Comparison of ENCODE assay signal across 4 fruit fly cellular contexts in genomic region chr2L:11069475-11069874, dm6.
TF ChIP-seq lines count a peak whose summit lies in the region.

No protein-coding gene starts in this region.

- TF ChIP-seq CTCF in whole organism, embryonic (GFP tag; optimal IDR thresholded peaks at IDR 0.05; lab: Kevin White, UChicago): no peak

TF ChIP-seq in whole organism, embryonic, 481 proteins besides CTCF, POLR2A, EP300 and RAD21:
- TF ChIP-seq Drgx (GFP tag; IDR thresholded peaks at IDR 0.05; lab: Robert Waterston, UW) (peak; percentile 12; the same call in 1 of the 2 replicates), CG16863 (GFP tag; optimal IDR thresholded peaks at IDR 0.05; lab: Kevin White, UChicago) (no peak), nau (GFP tag; optimal IDR thresholded peaks at IDR 0.05; lab: Kevin White, UChicago) (no peak), CG13775 (GFP tag; optimal IDR thresholded peaks at IDR 0.05; lab: Kevin White, UChicago) (no peak), bsh (GFP tag; optimal IDR thresholded peaks at IDR 0.05; lab: Kevin White, UChicago) (peak in 1 of 2 experiments; percentile 65), CG10267 (tag; optimal IDR thresholded peaks at IDR 0.05; lab: Kevin White, UChicago) (no peak), CG5180 (GFP tag; optimal IDR thresholded peaks at IDR 0.05; lab: Kevin White, UChicago) (no peak)

TF ChIP-seq in whole organism, prepupa, 60 proteins besides CTCF, POLR2A, EP300 and RAD21 (continues in another document):
- TF ChIP-seq CG15336 (GFP tag; IDR thresholded peaks at IDR 0.05; lab: Robert Waterston, UW) (peak; percentile 50; the same call in 1 of the 2 replicates), Eip75B (GFP tag; optimal IDR thresholded peaks at IDR 0.05; lab: Kevin White, UChicago) (peak; percentile 49), CG11762 (GFP tag; optimal IDR thresholded peaks at IDR 0.05; lab: Kevin White, UChicago; ENCODE audit: insufficient read depth) (peak; percentile 42), topi (GFP tag; optimal IDR thresholded peaks at IDR 0.05; lab: Kevin White, UChicago) (peak; percentile 37), svp (GFP tag; lab: Kevin White, UChicago) (peak; percentile 62), CG6854 (GFP tag; optimal IDR thresholded peaks at IDR 0.05; lab: Kevin White, UChicago) (no peak), fkh (GFP tag; optimal IDR thresholded peaks at IDR 0.05; lab: Kevin White, UChicago) (no peak), dac (GFP tag; optimal IDR thresholded peaks at IDR 0.05; lab: Kevin White, UChicago) (no peak), CG7368 (GFP tag; optimal IDR thresholded peaks at IDR 0.05; lab: Kevin White, UChicago) (peak; percentile 23), Smox (GFP tag; optimal IDR thresholded peaks at IDR 0.05; lab: Kevin White, UChicago) (peak; percentile 42), Ets21C (GFP tag; optimal IDR thresholded peaks at IDR 0.05; lab: Kevin White, UChicago) (no peak), OdsH (GFP tag; optimal IDR thresholded peaks at IDR 0.05; lab: Kevin White, UChicago) (peak; percentile 52), spab (GFP tag; optimal IDR thresholded peaks at IDR 0.05; lab: Kevin White, UChicago) (peak; percentile 76), CG8119 (GFP tag; IDR thresholded peaks at IDR 0.05; lab: Robert Waterston, UW) (peak; percentile 72), CG10631 (GFP tag; optimal IDR thresholded peaks at IDR 0.05; lab: Kevin White, UChicago) (peak; percentile 69), ss (GFP tag; optimal IDR thresholded peaks at IDR 0.05; lab: Kevin White, UChicago) (peak; percentile 60 to 64), esn (GFP tag; optimal IDR thresholded peaks at IDR 0.05; lab: Kevin White, UChicago) (peak; percentile 33), Gug (GFP tag; IDR thresholded peaks at IDR 0.05; lab: Robert Waterston, UW) (no peak), CG6792 (GFP tag; optimal IDR thresholded peaks at IDR 0.05; lab: Kevin White, UChicago) (peak; percentile 32), Sox14 (GFP tag; optimal IDR thresholded peaks at IDR 0.05; lab: Kevin White, UChicago) (peak; percentile 66), fd59A (GFP tag; optimal IDR thresholded peaks at IDR 0.05; lab: Kevin White, UChicago) (peak; percentile 77), CG11294 (GFP tag; IDR thresholded peaks at IDR 0.05; lab: Robert Waterston, UW) (0 out of 2 replicates have a peak, but pooled peaks have one; percentile 31), CG3919 (GFP tag; optimal IDR thresholded peaks at IDR 0.05; lab: Kevin White, UChicago) (peak; percentile 61), dsx (GFP tag; optimal IDR thresholded peaks at IDR 0.05; lab: Kevin White, UChicago; ENCODE audit: poor library complexity, severe bottlenecking) (peak; percentile 46), CG6276 (GFP tag; optimal IDR thresholded peaks at IDR 0.05; lab: Kevin White, UChicago) (peak; percentile 22), CG34406 (GFP tag; optimal IDR thresholded peaks at IDR 0.05; lab: Kevin White, UChicago) (peak; percentile 12), CG31627 (GFP tag; optimal IDR thresholded peaks at IDR 0.05; lab: Kevin White, UChicago) (peak; percentile 31)

TF ChIP-seq in whole organism, pupa, 21 proteins besides CTCF, POLR2A, EP300 and RAD21:
- no peak for TF ChIP-seq CG10348 (GFP tag; IDR thresholded peaks at IDR 0.05; lab: Robert Waterston, UW)
- TF ChIP-seq CG32121 (GFP tag; IDR thresholded peaks at IDR 0.05; lab: Robert Waterston, UW): no peak
- TF ChIP-seq CG8301 (tag; optimal IDR thresholded peaks at IDR 0.05; lab: Kevin White, UChicago): peak; percentile 76
- peak; percentile 86 for TF ChIP-seq CG9948 (tag; optimal IDR thresholded peaks at IDR 0.05; lab: Kevin White, UChicago)
- TF ChIP-seq Snoo (tag; optimal IDR thresholded peaks at IDR 0.05; lab: Kevin White, UChicago): no peak
- TF ChIP-seq CG8159 (tag; optimal IDR thresholded peaks at IDR 0.05; lab: Kevin White, UChicago): peak; percentile 85
- peak; percentile 88 for TF ChIP-seq CG14655 (GFP tag; optimal IDR thresholded peaks at IDR 0.05; lab: Kevin White, UChicago)
- TF ChIP-seq Ets98B (GFP tag; IDR thresholded peaks at IDR 0.05; lab: Robert Waterston, UW): no peak
- TF ChIP-seq CG34367 (tag; optimal IDR thresholded peaks at IDR 0.05; lab: Kevin White, UChicago): peak; percentile 77
- TF ChIP-seq gl (tag; optimal IDR thresholded peaks at IDR 0.05; lab: Kevin White, UChicago): peak; percentile 42
- TF ChIP-seq CG15710 (tag; optimal IDR thresholded peaks at IDR 0.05; lab: Kevin White, UChicago): peak; percentile 80
- peak; percentile 77 for TF ChIP-seq CG17806 (tag; optimal IDR thresholded peaks at IDR 0.05; lab: Kevin White, UChicago)
- TF ChIP-seq Pif1B (GFP tag; optimal IDR thresholded peaks at IDR 0.05; lab: Kevin White, UChicago): peak; percentile 32
- peak; percentile 55 for TF ChIP-seq D1 (tag; optimal IDR thresholded peaks at IDR 0.05; lab: Kevin White, UChicago)
- peak; percentile 62 for TF ChIP-seq Pif1A (GFP tag; optimal IDR thresholded peaks at IDR 0.05; lab: Kevin White, UChicago)

TF ChIP-seq in whole organism, wandering third instar larva, 38 proteins besides CTCF, POLR2A, EP300 and RAD21:
- TF ChIP-seq Dif (GFP tag; optimal IDR thresholded peaks at IDR 0.05; lab: Kevin White, UChicago; ENCODE audit: partially characterized antibody) (no peak), brk (GFP tag; optimal IDR thresholded peaks at IDR 0.05; lab: Kevin White, UChicago) (no peak), usp (GFP tag; optimal IDR thresholded peaks at IDR 0.05; lab: Kevin White, UChicago) (no peak), h (GFP tag; optimal IDR thresholded peaks at IDR 0.05; lab: Kevin White, UChicago) (peak; percentile 28), Sp1 (GFP tag; optimal IDR thresholded peaks at IDR 0.05; lab: Kevin White, UChicago) (peak; percentile 54), OdsH (GFP tag; optimal IDR thresholded peaks at IDR 0.05; lab: Kevin White, UChicago) (peak; percentile 55), foxo (GFP tag; optimal IDR thresholded peaks at IDR 0.05; lab: Kevin White, UChicago) (peak in 1 of 2 experiments; percentile 32), ey (GFP tag; optimal IDR thresholded peaks at IDR 0.05; lab: Kevin White, UChicago) (peak; percentile 27), rgr (GFP tag; optimal IDR thresholded peaks at IDR 0.05; lab: Kevin White, UChicago) (peak; percentile 21), woc (GFP tag; optimal IDR thresholded peaks at IDR 0.05; lab: Kevin White, UChicago) (peak; percentile 37), jim (GFP tag; optimal IDR thresholded peaks at IDR 0.05; lab: Kevin White, UChicago) (no peak), HLH106 (tag; optimal IDR thresholded peaks at IDR 0.05; lab: Kevin White, UChicago) (peak; percentile 36), dl (GFP tag; optimal IDR thresholded peaks at IDR 0.05; lab: Kevin White, UChicago; ENCODE audit: insufficient read depth in 1 of 2, partially characterized antibody in 2 of 2) (no peak), tai (GFP tag; optimal IDR thresholded peaks at IDR 0.05; lab: Kevin White, UChicago) (no peak), fru (GFP tag; optimal IDR thresholded peaks at IDR 0.05; lab: Kevin White, UChicago) (peak; percentile 52), br (GFP tag; optimal IDR thresholded peaks at IDR 0.05; lab: Kevin White, UChicago) (peak; percentile 15), psq (GFP tag; optimal IDR thresholded peaks at IDR 0.05; lab: Kevin White, UChicago) (peak; percentile 16)

Comparison
In these comparisons a context has a peak if more than half of its experiments do, and no peak if none do; other contexts are left out.
1. Of the 7 proteins assayed by ChIP-seq in both whole organism, embryonic and whole organism, prepupa: peak only in whole organism, embryonic: none; only in whole organism, prepupa: CG16779 and Lpt; in both: none; in neither: 5.